Fruit fly (Drosophila melanogaster) whole organism, prepupa: ENCODE data around the gene eEF1gamma.

ENCODE experiments used
- CG10631 ChIP-seq: fragments of 200-800 bp; sonication (Bioruptor generic); optimal IDR thresholded peaks from 2 replicates; lab custom pipeline; 2016; ENCODE audit warnings: missing biosample characterization, missing genetic modification characterization
- CG10669 ChIP-seq: fragments of 200-800 bp; sonication (Bioruptor generic); optimal IDR thresholded peaks from 3 replicates; lab custom pipeline; 2018; ENCODE audit warnings: missing biosample characterization, mild to moderate bottlenecking, missing genetic modification characterization, moderate library complexity
- CG11762 ChIP-seq: fragments of 200-800 bp; sonication (Bioruptor generic); optimal IDR thresholded peaks from 3 replicates; lab custom pipeline; 2016; ENCODE audit warnings: missing biosample characterization, missing genetic modification characterization; ENCODE audit not compliant: insufficient read depth
- CG11902 ChIP-seq: fragments of 200-800 bp; sonication (Bioruptor generic); optimal IDR thresholded peaks from 3 replicates; lab custom pipeline; 2016; ENCODE audit warnings: missing biosample characterization, missing genetic modification characterization
- CG1621 ChIP-seq: fragments of 200-800 bp; sonication (Bioruptor generic); optimal IDR thresholded peaks from 3 replicates; lab custom pipeline; 2018; ENCODE audit warnings: missing biosample characterization, mild to moderate bottlenecking, missing genetic modification characterization
- CG16779 ChIP-seq: fragments of 200-800 bp; sonication (Bioruptor generic); optimal IDR thresholded peaks from 3 replicates; lab custom pipeline; 2017; ENCODE audit warnings: missing biosample characterization, mild to moderate bottlenecking, missing genetic modification characterization
- CG31627 ChIP-seq: fragments of 200-800 bp; sonication (Bioruptor generic); optimal IDR thresholded peaks from 3 replicates; lab custom pipeline; 2016; ENCODE audit warnings: missing biosample characterization, missing genetic modification characterization
- CG32006 ChIP-seq: fragments of 200-800 bp; sonication (Bioruptor generic); optimal IDR thresholded peaks from 3 replicates; lab custom pipeline; 2017; ENCODE audit warnings: missing biosample characterization, mild to moderate bottlenecking, missing genetic modification characterization
- CG34406 ChIP-seq: fragments of 200-800 bp; sonication (Bioruptor generic); optimal IDR thresholded peaks from 3 replicates; lab custom pipeline; 2016; ENCODE audit warnings: missing biosample characterization, missing genetic modification characterization
- CG4318 ChIP-seq: fragments of 200-800 bp; sonication (Bioruptor generic); optimal IDR thresholded peaks from 3 replicates; lab custom pipeline; 2017; ENCODE audit warnings: missing biosample characterization, mild to moderate bottlenecking, missing genetic modification characterization
- CG6163 ChIP-seq: fragments of 200-800 bp; sonication (Bioruptor generic); IDR thresholded peaks from 3 replicates; pipeline ENCODE4 v1.3.6; 2022; ENCODE audit warnings: missing biosample characterization, missing genetic modification characterization
- CG8119 ChIP-seq: fragments of 200-800 bp; sonication (Bioruptor generic); IDR thresholded peaks from 3 replicates; pipeline ENCODE4 v1.3.6; 2022; ENCODE audit warnings: missing biosample characterization, missing genetic modification characterization
- CG8319 ChIP-seq: fragments of 200-800 bp; sonication (Bioruptor generic); optimal IDR thresholded peaks from 3 replicates; lab custom pipeline; 2016; ENCODE audit warnings: missing biosample characterization, missing genetic modification characterization
- CG8632 ChIP-seq: fragments of 200-800 bp; sonication (Bioruptor generic); optimal IDR thresholded peaks from 3 replicates; lab custom pipeline; 2016; ENCODE audit warnings: missing biosample characterization, missing genetic modification characterization
- Eip78C ChIP-seq: fragments of 200-800 bp; sonication (Bioruptor generic); peaks from one replicate; lab custom pipeline; 2016; ENCODE audit warnings: missing biosample characterization, missing genetic modification characterization
- Ets96B ChIP-seq: fragments of 200-800 bp; optimal IDR thresholded peaks from 2 replicates; lab custom pipeline; 2019; ENCODE audit warnings: missing biosample characterization, mild to moderate bottlenecking, missing genetic modification characterization, moderate library complexity
- Gug ChIP-seq: fragments of 200-800 bp; sonication (Bioruptor generic); IDR thresholded peaks from 2 replicates; pipeline ENCODE4 v1.3.6; 2022; ENCODE audit warnings: missing biosample characterization, missing genetic modification characterization
- Hr4 ChIP-seq: fragments of 200-800 bp; sonication (Bioruptor generic); optimal IDR thresholded peaks from 3 replicates; lab custom pipeline; 2016; ENCODE audit warnings: missing biosample characterization, missing genetic modification characterization
- Lpt ChIP-seq: fragments of 200-800 bp; sonication (Bioruptor generic); optimal IDR thresholded peaks from 3 replicates; lab custom pipeline; 2016; ENCODE audit warnings: missing biosample characterization, missing genetic modification characterization
- Met ChIP-seq: fragments of 200-800 bp; sonication (Bioruptor generic); optimal IDR thresholded peaks from 3 replicates; lab custom pipeline; 2016; ENCODE audit warnings: missing biosample characterization, missing genetic modification characterization
- Smox ChIP-seq: fragments of 200-800 bp; sonication (Bioruptor generic); optimal IDR thresholded peaks from 3 replicates; lab custom pipeline; 2016; ENCODE audit warnings: missing biosample characterization, missing genetic modification characterization
- cyc ChIP-seq: fragments of 200-800 bp; sonication (Bioruptor generic); optimal IDR thresholded peaks from 3 replicates; lab custom pipeline; 2016; ENCODE audit warnings: missing biosample characterization, missing genetic modification characterization
- dac ChIP-seq: fragments of 200-800 bp; sonication (Bioruptor generic); optimal IDR thresholded peaks from 2 replicates; lab custom pipeline; 2017; ENCODE audit warnings: missing biosample characterization, mild to moderate bottlenecking, missing genetic modification characterization
- dsx ChIP-seq: fragments of 200-800 bp; optimal IDR thresholded peaks from 3 replicates; lab custom pipeline; 2019; ENCODE audit warnings: missing biosample characterization, mild to moderate bottlenecking, missing genetic modification characterization, moderate library complexity; ENCODE audit not compliant: poor library complexity, severe bottlenecking
- fd59A ChIP-seq: fragments of 200-800 bp; sonication (Bioruptor generic); optimal IDR thresholded peaks from 2 replicates; lab custom pipeline; 2017; ENCODE audit warnings: missing biosample characterization, mild to moderate bottlenecking, missing genetic modification characterization, missing genetic modification reagents
- fd85E ChIP-seq: fragments of 200-800 bp; sonication (Bioruptor generic); optimal IDR thresholded peaks from 3 replicates; lab custom pipeline; 2016; ENCODE audit warnings: missing biosample characterization, missing genetic modification characterization
- fkh ChIP-seq: fragments of 200-800 bp; sonication (Bioruptor generic); optimal IDR thresholded peaks from 3 replicates; lab custom pipeline; 2017; ENCODE audit warnings: missing biosample characterization, mild to moderate bottlenecking, missing genetic modification characterization, moderate library complexity
- lz ChIP-seq: fragments of 200-800 bp; sonication (Bioruptor generic); optimal IDR thresholded peaks from 3 replicates; lab custom pipeline; 2016; ENCODE audit warnings: missing biosample characterization, missing genetic modification characterization
- salr ChIP-seq, 2 experiments: fragments of 200-800 bp; sonication (Bioruptor generic); optimal IDR thresholded peaks; 3 replicates each; lab custom pipeline; 2016 to 2018; ENCODE audit warnings: missing biosample characterization in 2 of 2, missing genetic modification characterization in 2 of 2, mild to moderate bottlenecking in 1 of 2
- spab ChIP-seq: fragments of 200-800 bp; sonication (Bioruptor generic); optimal IDR thresholded peaks from 2 replicates; lab custom pipeline; 2017; ENCODE audit warnings: missing biosample characterization, mild to moderate bottlenecking, missing genetic modification characterization, missing genetic modification reagents
- ss ChIP-seq, 2 experiments: fragments of 200-800 bp; sonication (Bioruptor generic); optimal IDR thresholded peaks; 2 replicates in 1 of 2; 3 replicates in 1 of 2; lab custom pipeline; 2017 to 2018; ENCODE audit warnings: mild to moderate bottlenecking in 2 of 2, missing biosample characterization in 2 of 2, missing genetic modification characterization in 2 of 2, moderate library complexity in 1 of 2
- svp ChIP-seq: fragments of 200-800 bp; sonication (Bioruptor generic); peaks from one replicate; lab custom pipeline; 2016; ENCODE audit warnings: missing biosample characterization, missing genetic modification characterization
- vri ChIP-seq: fragments of 200-800 bp; sonication (Bioruptor generic); optimal IDR thresholded peaks from 3 replicates; lab custom pipeline; 2016; ENCODE audit warnings: missing biosample characterization, mild to moderate bottlenecking, missing genetic modification characterization

eEF1gamma gene

dm6 chr3R:29214982-29215533 lies 4.9 kb upstream of the eEF1gamma start (continued):
- TF ChIP-seq fkh (GFP tag; lab: Kevin White, UChicago), result no peak
- TF ChIP-seq CG11762 (GFP tag; lab: Kevin White, UChicago), result no peak
- no peak for TF ChIP-seq vri (GFP tag; lab: Kevin White, UChicago)
- TF ChIP-seq CG8319 (GFP tag; lab: Kevin White, UChicago), result no peak
- TF ChIP-seq CG1621, result peak; percentile 66
- TF ChIP-seq Ets96B (tag; lab: Kevin White, UChicago), result peak; percentile 70
- TF ChIP-seq Gug, result no peak
- TF ChIP-seq cyc, result no peak
- TF ChIP-seq CG32006 (GFP tag; lab: Kevin White, UChicago), result peak; percentile 51
- TF ChIP-seq CG10631, result peak; percentile 15
- TF ChIP-seq CG34406, result peak; percentile 3
- TF ChIP-seq CG31627 (GFP tag; lab: Kevin White, UChicago), result no peak
- TF ChIP-seq salr (GFP tag; optimal IDR thresholded peaks at IDR 0.05; lab: Kevin White, UChicago), result peak in 1 of 2 experiments; percentile 42
- no peak for TF ChIP-seq CG4318 (GFP tag; lab: Kevin White, UChicago)
- TF ChIP-seq dac (GFP tag; lab: Kevin White, UChicago), result no peak
- TF ChIP-seq CG10669 (GFP tag; lab: Kevin White, UChicago), result peak; percentile 55
- TF ChIP-seq dsx (GFP tag; lab: Kevin White, UChicago), result peak; percentile 65
- peak; percentile 47 for TF ChIP-seq CG8119 (GFP tag; lab: Robert Waterston, UW)
- no peak for TF ChIP-seq CG11902 (GFP tag; lab: Kevin White, UChicago)
- no peak for TF ChIP-seq fd85E (GFP tag; lab: Kevin White, UChicago)

dm6 chr3R:29215652-29216483 lies 4.1 kb upstream of the eEF1gamma start:
- TF ChIP-seq ss (GFP tag; optimal IDR thresholded peaks at IDR 0.05; lab: Kevin White, UChicago) (peak in 1 of 2 experiments; percentile 53), CG31627 (GFP tag; lab: Kevin White, UChicago) (no peak), CG10669 (GFP tag; lab: Kevin White, UChicago) (no peak), Hr4 (GFP tag; lab: Kevin White, UChicago) (peak; percentile 37), CG8632 (no peak), svp (peak; percentile 81), Lpt (GFP tag; lab: Kevin White, UChicago) (no peak), Eip78C (peak; percentile 50), CG32006 (GFP tag; lab: Kevin White, UChicago) (peak; percentile 24)

- no peak for TF ChIP-seq CG16779 (tag; lab: Kevin White, UChicago)
- TF ChIP-seq CG10669 (GFP tag; lab: Kevin White, UChicago), result no peak
- TF ChIP-seq Met, result no peak
- TF ChIP-seq fd59A (GFP tag; lab: Kevin White, UChicago), result no peak
- no peak for TF ChIP-seq CG8319 (GFP tag; lab: Kevin White, UChicago)
- no peak for TF ChIP-seq CG11762 (GFP tag; lab: Kevin White, UChicago)
- no peak for TF ChIP-seq CG34406
- no peak for TF ChIP-seq salr (GFP tag; optimal IDR thresholded peaks at IDR 0.05; lab: Kevin White, UChicago)
- TF ChIP-seq CG6163 (GFP tag; lab: Robert Waterston, UW), result no peak
- TF ChIP-seq CG32006 (GFP tag; lab: Kevin White, UChicago), result no peak
- no peak for TF ChIP-seq Smox (GFP tag; lab: Kevin White, UChicago)
- TF ChIP-seq CG8119 (GFP tag; lab: Robert Waterston, UW), result no peak
- no peak for TF ChIP-seq CG31627 (GFP tag; lab: Kevin White, UChicago)
- no peak for TF ChIP-seq fd85E (GFP tag; lab: Kevin White, UChicago)
- TF ChIP-seq CG1621, result no peak
- no peak for TF ChIP-seq lz (GFP tag; lab: Kevin White, UChicago)
- TF ChIP-seq CG4318 (GFP tag; lab: Kevin White, UChicago), result no peak
- no peak for TF ChIP-seq Ets96B (tag; lab: Kevin White, UChicago)
- TF ChIP-seq spab (GFP tag; lab: Kevin White, UChicago), result no peak
- no peak for TF ChIP-seq Hr4 (GFP tag; lab: Kevin White, UChicago)
Measured at dm6 chr3R:29216484-29216863, 3.5 kb upstream of the eEF1gamma start.
